Fruit fly (Drosophila melanogaster) ovary, adult (tissue): ENCODE measurements around the gene CG32225.
A peak's percentile ranks its signal among the peaks of the same experiment; 100 is the strongest.

ENCODE experiments used
- CG17801 ChIP-seq: fragments of 200-800 bp; optimal IDR thresholded peaks from 2 replicates; lab custom pipeline; 2019; ENCODE audit warnings: missing biosample characterization, mild to moderate bottlenecking, missing genetic modification characterization, moderate library complexity; ENCODE audit not compliant: partially characterized antibody

The CG32225 gene

DNA sequence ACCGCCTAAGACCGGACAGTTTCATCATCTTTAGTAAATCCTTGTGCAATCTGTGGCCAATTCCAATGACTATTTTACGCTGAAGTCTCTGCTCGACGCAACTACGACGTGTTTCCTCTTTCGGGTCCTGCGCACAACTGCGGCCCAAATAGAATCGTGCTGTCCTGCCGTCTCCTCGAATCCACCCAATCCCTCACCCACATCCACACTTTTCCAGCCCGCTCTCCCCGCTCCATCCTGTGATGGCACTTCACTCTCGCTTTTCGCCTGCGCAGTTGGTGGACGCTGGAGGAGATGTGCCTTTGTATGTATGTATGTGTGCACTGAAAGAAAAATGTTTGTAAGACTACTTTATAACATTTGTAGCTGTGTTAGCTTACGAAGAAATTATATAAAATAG lies at the start of gene CG32225:
Gene CG32225 (minus strand): TSS at position 142 of the 400 bp plus-strand sequence.
- TF ChIP-seq CG17801 (GFP tag; lab: Kevin White, UChicago), result no peak

DNA sequence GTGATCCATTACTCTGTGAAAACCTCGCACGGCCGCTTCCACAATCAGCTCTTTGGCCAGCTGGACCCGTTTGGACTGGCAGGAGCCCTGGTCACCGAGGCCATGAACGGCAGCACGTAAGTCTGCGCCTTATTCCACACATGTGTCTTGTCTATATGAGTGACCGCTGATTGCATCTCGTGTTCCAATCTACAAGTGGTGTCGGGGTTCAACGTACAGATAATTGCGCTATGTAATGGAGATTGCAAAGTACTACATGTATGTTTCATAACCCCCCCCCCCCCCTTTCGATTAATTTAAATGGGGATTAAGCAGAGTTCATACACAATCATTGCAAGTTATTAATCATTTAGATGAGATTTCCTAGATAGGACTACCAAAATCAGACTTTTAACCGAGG lies 48.8 kb upstream of the CG32225 start:
- TF ChIP-seq CG17801 (GFP tag; lab: Kevin White, UChicago), result no peak

DNA sequence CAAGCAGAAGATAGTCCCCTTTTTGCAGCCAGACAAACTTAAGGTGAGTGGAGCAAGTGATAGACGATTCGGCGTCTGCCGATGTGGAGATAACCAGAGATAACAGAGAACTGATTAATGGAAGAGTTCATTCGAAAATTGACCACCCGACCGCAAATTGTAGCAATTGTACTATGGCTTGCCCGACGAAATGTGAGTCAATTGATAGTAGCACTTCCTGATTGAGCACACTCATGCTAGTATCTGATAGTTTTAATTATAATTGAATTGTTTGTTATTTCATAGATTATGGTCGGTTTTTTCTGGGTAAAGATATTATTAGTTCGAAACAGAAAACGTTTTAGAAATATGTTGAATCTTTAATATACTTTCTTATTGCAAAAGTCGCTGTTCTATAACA lies 48.3 kb upstream of the CG32225 start:
- TF ChIP-seq CG17801 (GFP tag; lab: Kevin White, UChicago), result no peak

DNA sequence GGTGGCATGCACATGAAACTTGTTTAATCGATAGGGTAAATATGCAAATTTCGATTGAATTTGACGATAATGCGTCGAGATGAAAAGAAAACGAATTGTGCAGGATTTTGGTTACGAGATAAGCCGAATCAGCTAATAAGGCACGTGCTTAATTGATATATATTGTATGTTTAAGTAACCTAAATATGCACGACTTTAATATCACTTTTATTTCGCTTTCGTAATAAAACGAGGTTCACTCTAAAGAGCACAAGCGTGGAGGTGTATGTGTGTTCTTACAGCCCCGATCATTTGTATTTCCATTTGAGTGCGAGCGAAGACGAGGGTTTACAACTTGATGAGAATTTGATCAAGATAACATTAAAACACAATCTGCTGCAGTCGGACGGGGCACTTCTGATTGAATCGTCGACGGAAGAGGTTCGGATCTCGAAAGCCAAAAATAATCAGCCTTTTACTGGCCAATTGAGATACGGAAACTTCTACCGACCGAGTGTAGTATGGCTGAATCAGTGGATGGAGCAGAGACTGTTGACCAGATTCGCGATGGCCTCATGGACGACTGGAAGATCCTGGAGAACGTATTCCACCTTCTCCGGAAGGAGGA lies 47.7 kb upstream of the CG32225 start:
- TF ChIP-seq CG17801 (GFP tag; lab: Kevin White, UChicago), result no peak

DNA sequence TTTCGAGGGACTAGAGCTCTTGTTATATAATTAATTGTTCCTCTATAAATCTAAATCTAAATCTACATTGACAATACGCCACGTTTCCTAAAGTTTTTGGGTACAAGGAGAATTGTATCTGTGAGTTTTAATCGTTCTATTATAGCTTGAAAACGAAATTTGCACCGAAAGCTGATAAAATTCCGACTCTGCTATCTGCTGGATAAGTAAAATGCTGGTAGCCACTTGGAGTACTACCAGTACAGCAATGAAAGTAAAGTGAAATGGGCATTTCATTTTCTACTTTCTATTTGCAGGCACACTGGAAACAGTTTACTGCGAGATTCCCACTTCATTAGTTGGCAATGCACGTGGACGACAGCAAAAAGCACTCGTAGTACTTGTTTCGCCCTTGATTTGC lies 47.1 kb upstream of the CG32225 start, which contains the start of gene CG5618:
Gene CG5618 (plus strand): TSS at position 301 of the 400 bp plus-strand sequence.
- no peak for TF ChIP-seq CG17801 (GFP tag; lab: Kevin White, UChicago)

DNA sequence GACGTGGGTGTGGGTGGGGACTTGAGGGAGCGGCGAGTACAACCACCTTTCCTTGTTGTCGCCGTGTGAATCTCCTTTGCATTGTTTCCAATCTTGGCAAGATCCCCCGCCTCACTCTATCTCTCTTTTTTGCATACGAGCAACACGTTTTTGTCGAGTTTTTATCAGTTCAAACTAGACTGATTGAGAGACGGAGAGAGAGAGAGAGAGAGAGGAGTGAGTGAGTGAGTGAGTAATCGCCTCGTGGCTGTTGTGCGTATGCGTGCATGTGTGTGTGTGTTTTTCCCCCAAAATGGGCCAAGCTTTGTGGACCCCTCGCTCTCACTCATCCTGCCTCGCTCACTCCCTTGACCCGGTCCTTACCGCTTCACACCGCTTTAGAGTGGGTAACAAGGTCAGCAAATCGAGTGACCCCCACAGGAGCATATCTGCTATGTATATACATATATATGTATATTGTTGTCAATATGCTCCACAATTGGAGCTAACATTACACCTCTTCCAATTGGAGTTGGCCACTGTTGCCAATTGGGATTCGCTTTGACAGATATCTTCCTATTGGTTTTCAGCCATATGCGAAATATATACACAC lies 43.3 kb upstream of the CG32225 start:
- TF ChIP-seq CG17801 (GFP tag; lab: Kevin White, UChicago), result no peak

DNA sequence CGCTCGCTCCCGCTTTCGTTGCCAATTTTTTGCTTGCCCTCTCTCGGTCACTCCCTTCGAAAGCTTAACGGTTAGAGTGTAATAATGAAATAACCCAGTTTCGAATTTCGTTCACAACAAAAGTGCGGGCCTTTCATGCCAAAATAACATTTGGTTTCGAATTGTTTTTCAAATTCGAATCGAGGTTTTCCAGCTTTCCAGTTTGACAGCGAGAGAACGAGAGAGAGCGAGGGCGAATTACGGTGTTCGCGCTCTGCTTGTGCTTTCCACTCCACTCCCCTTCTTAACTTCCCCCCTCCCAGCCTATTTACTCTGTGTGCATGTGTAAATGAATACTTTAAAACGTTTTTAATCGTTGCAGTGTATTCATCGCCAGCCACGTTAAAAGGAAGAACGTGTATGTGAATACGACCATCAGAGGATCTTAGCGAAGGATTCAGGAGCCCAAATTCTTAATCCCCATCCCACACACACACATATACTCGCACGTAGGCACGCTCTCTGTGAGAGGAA lies 42.6 kb upstream of the CG32225 start:
- TF ChIP-seq CG17801 (GFP tag; lab: Kevin White, UChicago), result no peak

DNA sequence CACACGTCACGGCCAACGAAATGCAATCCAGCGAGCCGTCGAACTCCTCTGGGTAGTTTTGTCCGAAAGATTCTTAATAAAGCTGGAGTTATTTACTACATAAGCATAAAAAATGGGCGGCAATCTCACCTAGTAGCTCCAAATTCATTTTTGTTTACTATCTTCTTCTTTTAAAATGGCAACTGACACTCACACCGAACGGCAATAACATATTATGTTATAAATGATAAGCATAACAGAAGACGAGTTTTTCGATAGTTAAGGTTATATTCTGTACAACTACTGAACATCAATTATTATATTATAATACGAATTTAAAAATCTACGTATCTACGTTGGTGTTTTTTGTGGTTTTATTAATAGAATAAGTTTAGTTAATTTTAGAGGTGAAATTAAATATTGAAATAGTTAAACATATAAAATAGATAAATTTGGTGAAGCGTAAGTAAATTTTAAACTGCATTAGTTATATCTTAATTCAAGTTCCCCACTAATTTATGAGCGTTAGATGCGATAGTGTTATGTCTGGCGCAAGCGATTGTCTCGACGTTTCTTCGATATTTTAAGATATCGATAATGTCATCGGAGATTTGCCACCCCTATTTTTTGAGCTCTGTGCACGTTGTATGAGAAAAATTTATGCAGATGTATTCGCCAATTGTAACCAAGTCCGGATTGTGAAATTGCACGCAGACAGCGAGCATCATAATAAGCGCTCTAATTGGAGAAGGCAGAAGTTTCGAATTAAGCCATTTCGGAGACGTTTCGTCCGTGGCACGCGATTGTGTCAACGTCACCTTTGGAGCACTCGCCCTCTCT lies 41.9 kb upstream of the CG32225 start, which contains the start of the genes Rbbp5 and eRF1:
Gene Rbbp5 (minus strand): TSS at position 181 of the 819 bp plus-strand sequence.
Gene eRF1 (plus strand): TSS at position 594 of the 819 bp plus-strand sequence.
- TF ChIP-seq CG17801 (GFP tag; lab: Kevin White, UChicago), result peak; percentile 78

DNA sequence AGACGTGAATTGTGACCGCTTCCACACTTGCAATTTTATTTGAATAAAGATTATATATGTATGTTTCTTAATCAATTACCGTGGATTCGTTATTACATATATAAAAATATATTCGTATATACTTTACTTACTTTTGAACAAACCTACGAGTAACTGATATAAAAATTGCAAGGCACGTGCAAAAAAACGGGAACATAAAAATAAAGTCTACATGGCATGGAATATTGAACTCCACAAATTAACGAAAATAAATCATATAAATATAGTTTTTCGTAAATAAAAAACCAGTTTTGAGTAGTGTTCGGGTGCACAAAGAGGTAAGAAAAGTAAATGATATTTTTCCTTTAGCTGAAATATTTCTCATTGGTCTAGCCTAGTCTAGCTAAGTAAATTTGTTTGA lies 36.3 kb upstream of the CG32225 start, which contains the start of gene Spn77Bc:
Gene Spn77Bc (plus strand): TSS at position 301 of the 400 bp plus-strand sequence.
- TF ChIP-seq CG17801 (GFP tag; lab: Kevin White, UChicago), result no peak

DNA sequence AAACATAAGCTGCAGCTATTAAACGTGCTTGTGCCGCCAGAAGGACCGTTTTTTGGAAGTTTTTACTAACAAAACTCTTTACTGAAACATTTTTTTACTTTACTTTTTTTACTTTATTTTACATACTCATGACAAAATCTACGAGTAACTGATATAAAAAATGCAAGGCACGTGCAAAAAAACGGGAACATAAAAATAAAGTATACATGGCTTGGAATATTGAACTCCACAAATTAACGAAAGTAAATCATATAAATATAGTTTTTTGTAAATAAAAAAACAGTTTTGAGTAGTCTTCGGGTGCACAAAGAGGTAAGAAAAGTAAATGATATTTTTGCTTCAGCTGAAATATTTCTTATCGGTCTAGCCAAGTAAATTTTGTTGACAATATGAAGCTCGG lies 14.6 kb upstream of the CG32225 start, which contains the start of gene Spn77Bb:
Gene Spn77Bb (plus strand): TSS at position 301 of the 400 bp plus-strand sequence.
- TF ChIP-seq CG17801 (GFP tag; lab: Kevin White, UChicago), result no peak

DNA sequence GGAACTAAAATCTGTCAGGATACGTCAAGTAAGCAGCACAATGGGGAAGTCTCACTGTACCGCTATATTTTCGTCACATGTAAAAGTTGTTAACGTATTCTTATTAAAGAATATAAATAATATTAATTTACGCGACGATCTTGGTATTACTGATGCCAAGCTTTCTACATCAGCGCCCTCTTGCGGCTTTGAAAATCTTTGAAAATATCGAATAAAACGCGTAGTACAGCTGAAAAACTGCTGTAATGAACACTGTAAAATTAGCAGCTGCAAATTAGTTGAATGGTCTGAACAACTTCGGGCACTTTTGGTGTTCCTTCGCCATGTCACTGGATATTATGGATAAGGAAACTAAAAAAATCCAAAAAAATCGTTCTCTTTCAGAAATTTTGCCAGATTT lies 14.0 kb upstream of the CG32225 start:
- no peak for TF ChIP-seq CG17801 (GFP tag; lab: Kevin White, UChicago)

DNA sequence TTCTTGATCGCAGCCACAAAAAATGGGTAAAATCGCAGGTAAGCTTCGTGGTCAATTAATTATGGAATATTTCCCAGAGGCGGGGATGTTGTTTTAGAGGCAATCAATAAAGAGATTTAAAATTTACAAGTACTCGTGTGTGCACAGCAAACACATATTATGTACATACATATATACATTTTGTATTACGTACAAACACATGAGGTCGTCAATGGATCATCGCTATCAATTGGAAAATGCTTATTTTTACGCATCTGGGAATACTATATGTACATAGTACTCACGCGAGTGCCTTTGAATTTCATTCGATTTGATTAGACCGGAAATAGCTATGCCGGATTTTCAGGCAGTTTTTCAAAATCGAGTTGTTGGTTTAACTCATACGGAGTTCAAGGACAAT lies 11.7 kb upstream of the CG32225 start:
- TF ChIP-seq CG17801 (GFP tag; lab: Kevin White, UChicago), result no peak

DNA sequence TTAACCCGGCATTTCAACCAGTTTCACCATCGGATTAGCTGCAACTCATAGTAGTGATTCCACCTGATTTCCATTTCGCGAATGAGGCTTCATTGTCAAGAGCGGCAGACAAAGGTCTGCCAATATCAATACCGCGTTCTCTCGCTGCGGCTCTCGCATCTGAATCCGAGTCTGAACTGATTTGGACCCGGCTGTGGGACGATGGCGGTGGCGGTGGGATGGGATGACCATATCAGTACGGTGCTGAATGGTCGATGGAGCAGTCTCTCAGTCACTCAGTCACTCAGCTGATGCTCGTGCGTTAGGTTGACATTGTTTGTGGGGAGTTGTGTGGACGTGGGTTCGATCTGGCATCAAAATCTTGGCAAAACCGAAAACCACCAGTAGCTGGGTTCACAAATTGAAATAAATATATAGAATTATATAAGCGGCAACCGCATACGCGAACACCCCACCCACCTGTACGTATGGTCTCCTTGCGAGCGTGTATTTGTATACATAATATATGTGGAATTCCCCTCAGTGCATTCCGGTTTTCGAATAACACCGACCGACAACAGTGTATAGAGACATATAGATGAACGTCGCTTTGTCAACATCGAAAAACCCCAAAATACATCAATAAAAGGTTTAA lies 11.0 kb upstream of the CG32225 start, which contains the start of gene Spn77Ba:
Gene Spn77Ba (plus strand): TSS at position 235 of the 634 bp plus-strand sequence.
- TF ChIP-seq CG17801 (GFP tag; lab: Kevin White, UChicago), result no peak

DNA sequence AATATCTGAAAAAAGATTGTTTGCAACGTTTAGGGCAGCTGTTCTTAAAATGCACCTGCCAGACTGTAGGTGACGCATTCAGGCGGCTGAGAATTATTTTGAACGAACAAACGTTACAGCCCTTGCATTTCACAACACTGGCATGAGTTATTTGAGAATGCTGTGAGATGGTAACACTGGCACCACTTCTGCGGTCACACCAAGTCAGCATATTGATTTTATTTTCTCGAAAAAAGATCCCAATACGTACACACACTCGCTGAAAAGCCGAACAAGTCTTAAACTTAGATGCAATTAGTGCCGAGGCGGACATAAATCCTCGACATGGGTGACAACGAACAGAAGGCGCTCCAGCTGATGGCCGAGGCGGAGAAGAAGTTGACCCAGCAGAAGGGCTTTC lies 7.4 kb upstream of the CG32225 start, which contains the start of gene alphaSnap:
Gene alphaSnap (plus strand): TSS at position 164 of the 400 bp plus-strand sequence.
- peak; percentile 63 for TF ChIP-seq CG17801 (GFP tag; lab: Kevin White, UChicago)
